Worm (Caenorhabditis elegans): ENCODE data around the gene Y44A6D.3.

Y44A6D.3 gene

DNA sequence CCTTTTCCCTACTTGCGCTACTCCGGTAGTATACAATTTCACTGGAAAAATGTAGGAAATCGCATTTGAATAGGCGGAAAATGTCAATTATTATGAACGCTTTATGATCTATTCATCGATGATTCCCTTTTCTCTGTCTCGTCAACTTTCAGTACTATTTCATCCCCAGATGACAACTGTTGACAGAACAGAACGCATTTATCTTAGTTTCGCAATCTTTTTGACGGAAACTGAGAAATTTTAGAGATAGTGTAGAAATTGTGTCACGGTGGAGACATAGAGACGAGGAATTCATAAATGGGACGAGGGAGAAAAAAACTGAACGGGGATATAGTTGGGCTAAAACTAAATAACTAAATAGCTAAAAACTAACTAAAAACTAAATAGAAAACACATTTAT, 20.5 kb downstream of the Y44A6D.3 start:
- TF ChIP-seq ces-1 (GFP tag; optimal IDR thresholded peaks at IDR 0.05): no peak
- no peak for TF ChIP-seq flh-1 (GFP tag; optimal IDR thresholded peaks at IDR 0.05)
- TF ChIP-seq M03D4.4 (tag; optimal IDR thresholded peaks at IDR 0.05): no peak
- no peak for TF ChIP-seq sptf-1 (tag; optimal IDR thresholded peaks at IDR 0.05)
- TF ChIP-seq unc-120 (tag; optimal IDR thresholded peaks at IDR 0.05; ENCODE audit: poor library complexity, severe bottlenecking): peak; percentile 15
- TF ChIP-seq snpc-4 (tag; optimal IDR thresholded peaks at IDR 0.05): no peak
- TF ChIP-seq hlh-1 (tag; optimal IDR thresholded peaks at IDR 0.05): peak; percentile 31
- TF ChIP-seq unc-62 (GFP tag; optimal IDR thresholded peaks at IDR 0.05): peak; percentile 97

DNA sequence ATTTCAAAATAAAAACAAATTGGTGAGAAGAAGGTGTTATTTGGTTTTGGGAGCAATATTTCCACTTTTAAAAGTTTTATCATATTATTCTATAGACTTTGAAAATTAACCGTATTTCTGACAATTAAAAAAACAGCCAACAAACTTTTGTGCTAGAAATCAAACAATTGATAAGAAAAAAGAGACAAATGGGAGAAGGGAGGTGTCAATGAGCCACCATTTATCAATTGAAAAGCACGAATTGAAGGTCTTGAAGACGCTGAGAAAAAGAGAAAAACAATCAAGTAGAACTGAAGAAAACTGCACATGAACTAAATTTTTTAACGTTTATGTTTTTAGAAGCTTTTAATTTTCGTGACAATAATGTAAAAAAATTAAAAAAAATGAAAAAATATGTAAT, 21.4 kb downstream of the Y44A6D.3 start:
- TF ChIP-seq nhr-237 (tag; optimal IDR thresholded peaks at IDR 0.05): no peak
- TF ChIP-seq ceh-83 (GFP tag; optimal IDR thresholded peaks at IDR 0.05): no peak
- TF ChIP-seq unc-120 (tag; optimal IDR thresholded peaks at IDR 0.05; ENCODE audit: poor library complexity, severe bottlenecking): no peak
- no peak for TF ChIP-seq drap-1 (GFP tag; optimal IDR thresholded peaks at IDR 0.05)
- TF ChIP-seq mls-2 (tag; optimal IDR thresholded peaks at IDR 0.05): no peak
- TF ChIP-seq nhr-76 (tag; optimal IDR thresholded peaks at IDR 0.05): no peak
- no peak for TF ChIP-seq unc-39 (tag; optimal IDR thresholded peaks at IDR 0.05)
- TF ChIP-seq sem-2 (GFP tag; optimal IDR thresholded peaks at IDR 0.05): no peak
- TF ChIP-seq elt-1 (tag; optimal IDR thresholded peaks at IDR 0.05; ENCODE audit: borderline replicate concordance, insufficient read depth): no peak
- TF ChIP-seq mab-5 (tag; optimal IDR thresholded peaks at IDR 0.05): no peak
- no peak for TF ChIP-seq zip-8 (tag; optimal IDR thresholded peaks at IDR 0.05)
- no peak for TF ChIP-seq nhr-12 (tag; optimal IDR thresholded peaks at IDR 0.05)
- no peak for TF ChIP-seq unc-62 (GFP tag; optimal IDR thresholded peaks at IDR 0.05)
- TF ChIP-seq cnd-1 (tag; optimal IDR thresholded peaks at IDR 0.05): no peak
- no peak for TF ChIP-seq sptf-1 (tag; optimal IDR thresholded peaks at IDR 0.05)
- TF ChIP-seq mep-1 (tag; optimal IDR thresholded peaks at IDR 0.05): no peak
- no peak for TF ChIP-seq ham-2 (GFP tag; optimal IDR thresholded peaks at IDR 0.05)

DNA sequence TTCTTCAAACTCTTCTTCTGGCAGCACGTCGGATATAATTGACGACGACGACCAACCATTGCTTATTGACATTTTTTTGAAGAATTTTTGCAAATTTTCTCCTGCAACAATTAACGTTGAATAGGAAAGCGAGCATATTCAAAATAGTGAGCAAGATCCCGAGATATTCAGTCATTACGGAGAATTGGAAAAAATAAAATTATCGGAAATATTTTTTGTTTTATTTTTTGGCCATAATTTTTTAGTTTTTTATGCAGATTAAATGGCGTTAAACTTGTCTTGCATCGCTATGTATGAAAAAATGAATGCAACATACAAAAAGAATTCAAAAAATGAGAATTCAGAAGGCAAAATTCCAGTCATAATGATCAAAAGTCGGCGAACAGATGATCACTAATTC, 22.2 kb downstream of the Y44A6D.3 start, which contains the start of gene elp-1:
Gene elp-1, minus strand, starts transcription at position 101 of the 400 bp plus-strand sequence.
- TF ChIP-seq nhr-28 (tag; optimal IDR thresholded peaks at IDR 0.05) (no peak), snpc-4 (tag; optimal IDR thresholded peaks at IDR 0.05) (no peak), mep-1 (tag; optimal IDR thresholded peaks at IDR 0.05) (no peak), mab-5 (tag; optimal IDR thresholded peaks at IDR 0.05) (no peak), bed-3 (GFP tag; optimal IDR thresholded peaks at IDR 0.05) (no peak), lin-32 (GFP tag; optimal IDR thresholded peaks at IDR 0.05) (no peak), nhr-76 (tag; optimal IDR thresholded peaks at IDR 0.05) (no peak), elt-3 (tag; optimal IDR thresholded peaks at IDR 0.05) (no peak), lsy-2 (tag; optimal IDR thresholded peaks at IDR 0.05) (no peak), ham-2 (GFP tag; optimal IDR thresholded peaks at IDR 0.05) (no peak), sem-2 (GFP tag; optimal IDR thresholded peaks at IDR 0.05) (no peak), unc-39 (tag; optimal IDR thresholded peaks at IDR 0.05) (no peak), blmp-1 (tag; optimal IDR thresholded peaks at IDR 0.05) (no peak), M03D4.4 (tag; optimal IDR thresholded peaks at IDR 0.05) (no peak), unc-120 (tag; optimal IDR thresholded peaks at IDR 0.05; ENCODE audit: poor library complexity, severe bottlenecking) (no peak), hlh-1 (tag; optimal IDR thresholded peaks at IDR 0.05) (no peak), pha-4 (tag; optimal IDR thresholded peaks at IDR 0.05) (no peak), sptf-1 (tag; optimal IDR thresholded peaks at IDR 0.05) (no peak), ztf-11 (tag; optimal IDR thresholded peaks at IDR 0.05) (no peak)

DNA sequence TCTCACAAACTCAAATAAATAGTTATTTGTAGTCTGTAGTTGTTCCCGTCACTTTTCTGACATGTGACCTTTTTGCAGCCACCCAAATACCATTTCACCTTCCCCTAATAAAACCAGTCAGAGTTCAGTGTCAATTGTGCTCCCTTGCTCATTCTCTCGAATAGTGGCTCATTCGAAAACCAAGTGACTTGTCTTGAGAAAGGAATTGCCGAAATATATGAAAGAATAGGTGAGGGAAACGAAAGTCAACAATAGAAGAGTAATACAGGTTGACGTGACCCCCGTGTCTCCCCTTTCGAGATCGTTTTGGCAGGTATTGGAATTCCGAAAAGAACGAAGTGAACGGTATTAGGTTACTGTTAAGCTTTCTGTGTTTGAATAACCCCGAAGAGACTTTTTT, 29.0 kb downstream of the Y44A6D.3 start:
- TF ChIP-seq nhr-12 (tag; optimal IDR thresholded peaks at IDR 0.05): no peak
- TF ChIP-seq tbx-8 (GFP tag; optimal IDR thresholded peaks at IDR 0.05): no peak
- TF ChIP-seq drap-1 (GFP tag; optimal IDR thresholded peaks at IDR 0.05): no peak

DNA sequence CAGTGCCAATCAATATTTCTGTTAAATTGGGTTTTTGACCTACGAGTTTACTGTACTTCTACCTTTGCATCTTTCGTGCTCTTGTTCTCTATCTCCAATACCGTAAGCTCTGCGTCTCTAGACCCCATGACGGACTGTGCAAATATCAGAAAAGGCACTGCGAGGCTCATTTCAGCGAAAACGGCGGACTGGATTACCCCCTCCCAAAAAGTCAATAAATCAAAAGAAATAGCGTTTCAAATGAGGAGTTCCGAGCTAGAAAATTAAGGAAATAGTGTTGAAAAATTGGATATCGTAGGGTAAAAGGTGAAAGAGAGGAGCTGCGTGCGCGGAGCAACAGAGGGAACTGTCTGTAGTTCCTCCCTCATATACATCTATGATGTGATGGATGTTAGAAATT, 30.5 kb downstream of the Y44A6D.3 start:
- TF ChIP-seq unc-120 (tag; optimal IDR thresholded peaks at IDR 0.05; ENCODE audit: poor library complexity, severe bottlenecking) (peak; percentile 28), nhr-237 (tag; optimal IDR thresholded peaks at IDR 0.05) (peak; percentile 34), M03D4.4 (tag; optimal IDR thresholded peaks at IDR 0.05) (no peak)

Measured in whole organism, mixed stage, embryonic.